Fruit fly (Drosophila melanogaster) whole organism, wandering third instar larva: Measurements from ENCODE around the gene CG15387.

Experiments
- Abd-B ChIP-seq: fragments of >200 bp; optimal IDR thresholded peaks from 2 replicates; lab custom pipeline; 2017; ENCODE audit warnings: missing biosample characterization, missing genetic modification characterization
- CG32264 ChIP-seq: fragments of 200-800 bp; sonication (Bioruptor generic); optimal IDR thresholded peaks from 2 replicates; lab custom pipeline; 2016; ENCODE audit warnings: missing biosample characterization, missing genetic modification characterization
- CG9705 ChIP-seq: fragments of 200-800 bp; sonication (Bioruptor generic); optimal IDR thresholded peaks from 2 replicates; lab custom pipeline; 2018; ENCODE audit warnings: missing biosample characterization, mild to moderate bottlenecking, missing genetic modification characterization
- CrebA ChIP-seq: fragments of 200-800 bp; sonication (Bioruptor generic); optimal IDR thresholded peaks from 2 replicates; lab custom pipeline; 2016; ENCODE audit warnings: missing biosample characterization, mild to moderate bottlenecking, missing genetic modification characterization, borderline replicate concordance
- Dfd ChIP-seq: fragments of >200 bp; optimal IDR thresholded peaks from 2 replicates; lab custom pipeline; 2017; ENCODE audit warnings: missing biosample characterization, missing genetic modification characterization
- Dif ChIP-seq: fragments of 200-275, 200-300 bp; sonication (Bioruptor generic); optimal IDR thresholded peaks from 2 replicates; lab custom pipeline; 2018; ENCODE audit warnings: missing biosample characterization, missing genetic modification characterization; ENCODE audit not compliant: partially characterized antibody
- GATAd ChIP-seq: sonication (Bioruptor generic); optimal IDR thresholded peaks from 2 replicates; lab custom pipeline; 2016; ENCODE audit warnings: missing biosample characterization, missing genetic modification characterization
- HLH106 ChIP-seq: fragments of 200-800 bp; optimal IDR thresholded peaks from 3 replicates; lab custom pipeline; 2019; ENCODE audit warnings: missing biosample characterization, mild to moderate bottlenecking, missing genetic modification characterization, moderate library complexity
- Hnf4 ChIP-seq: fragments of 200-800 bp; sonication (Bioruptor generic); optimal IDR thresholded peaks from 2 replicates; lab custom pipeline; 2016; ENCODE audit warnings: missing biosample characterization, mild to moderate bottlenecking, missing genetic modification characterization
- Hr78 ChIP-seq: fragments of >200 bp; optimal IDR thresholded peaks from 2 replicates; lab custom pipeline; 2017; ENCODE audit warnings: missing biosample characterization, missing genetic modification characterization
- Hr83 ChIP-seq: fragments of 200-300 bp; sonication (Bioruptor generic); optimal IDR thresholded peaks from 2 replicates; lab custom pipeline; 2016; ENCODE audit warnings: missing biosample characterization, mild to moderate bottlenecking, missing genetic modification characterization, moderate library complexity; ENCODE audit not compliant: poor library complexity, severe bottlenecking
- Jra ChIP-seq: sonication (Bioruptor generic); optimal IDR thresholded peaks from 2 replicates; lab custom pipeline; 2016; ENCODE audit warnings: missing biosample characterization, missing genetic modification characterization
- Mio ChIP-seq: sonication (Bioruptor generic); optimal IDR thresholded peaks from 2 replicates; lab custom pipeline; 2016; ENCODE audit warnings: missing biosample characterization, missing genetic modification characterization
- Myc ChIP-seq: fragments of >200 bp; optimal IDR thresholded peaks from 2 replicates; lab custom pipeline; 2017
- N ChIP-seq: fragments of >200 bp; optimal IDR thresholded peaks from 2 replicates; lab custom pipeline; 2018; ENCODE audit warnings: missing biosample characterization, missing external identifiers, missing genetic modification characterization
- OdsH ChIP-seq: fragments of 200-800 bp; sonication (Bioruptor generic); optimal IDR thresholded peaks from 2 replicates; lab custom pipeline; 2016; ENCODE audit warnings: missing biosample characterization, mild to moderate bottlenecking, missing genetic modification characterization
- Rel ChIP-seq, 2 experiments: fragments of 200-800 bp; sonication (Bioruptor generic) in 1 of 2; optimal IDR thresholded peaks; 2 replicates in 1 of 2; 3 replicates in 1 of 2; lab custom pipeline; 2016 to 2019; ENCODE audit warnings: mild to moderate bottlenecking in 2 of 2, missing biosample characterization in 2 of 2, missing genetic modification characterization in 2 of 2, moderate library complexity in 1 of 2
- Sp1 ChIP-seq: fragments of 200-800 bp; sonication (Bioruptor generic); optimal IDR thresholded peaks from 3 replicates; lab custom pipeline; 2019; ENCODE audit warnings: missing biosample characterization, mild to moderate bottlenecking, missing genetic modification characterization, moderate library complexity
- Vsx2 ChIP-seq: fragments of 200-300, 225-300 bp; sonication (Bioruptor generic); optimal IDR thresholded peaks from 2 replicates; lab custom pipeline; 2018; ENCODE audit warnings: missing biosample characterization, missing genetic modification characterization; ENCODE audit not compliant: partially characterized antibody
- br ChIP-seq: fragments of 200-800 bp; sonication (Bioruptor generic); optimal IDR thresholded peaks from 2 replicates; lab custom pipeline; 2016; ENCODE audit warnings: missing biosample characterization, missing genetic modification characterization
- brk ChIP-seq: fragments of 200-800 bp; sonication (Bioruptor generic); optimal IDR thresholded peaks from 2 replicates; lab custom pipeline; 2016; ENCODE audit warnings: missing biosample characterization, mild to moderate bottlenecking, missing genetic modification characterization
- dl ChIP-seq, 2 experiments: fragments of 175-275, 200-275 bp in 1 of 2; fragments of 200-275 bp in 1 of 2; sonication (Bioruptor generic); optimal IDR thresholded peaks; lab custom pipeline; 2018; ENCODE audit warnings: mild to moderate bottlenecking in 2 of 2, missing biosample characterization in 2 of 2, missing genetic modification characterization in 2 of 2, moderate library complexity in 2 of 2; ENCODE audit not compliant: partially characterized antibody in 2 of 2, insufficient read depth in 1 of 2
- dmrt93B ChIP-seq: fragments of 200-800 bp; sonication (Bioruptor generic); optimal IDR thresholded peaks from 2 replicates; lab custom pipeline; 2018; ENCODE audit warnings: missing biosample characterization, mild to moderate bottlenecking, missing genetic modification characterization
- dsf ChIP-seq: sonication (Bioruptor generic); optimal IDR thresholded peaks from 2 replicates; lab custom pipeline; 2016; ENCODE audit warnings: missing biosample characterization, missing genetic modification characterization, borderline replicate concordance
- ey ChIP-seq: fragments of 200-800 bp; sonication (Bioruptor generic); optimal IDR thresholded peaks from 2 replicates; lab custom pipeline; 2016; ENCODE audit warnings: missing biosample characterization, missing genetic modification characterization
- foxo ChIP-seq, 2 experiments: fragments of 200-800 bp; sonication (Bioruptor generic); optimal IDR thresholded peaks; 2 replicates in 1 of 2; 3 replicates in 1 of 2; lab custom pipeline; 2016 to 2017; ENCODE audit warnings: missing biosample characterization in 2 of 2, missing genetic modification characterization in 2 of 2
- fru ChIP-seq: fragments of 200-800 bp; sonication (Bioruptor generic); optimal IDR thresholded peaks from 3 replicates; lab custom pipeline; 2016; ENCODE audit warnings: missing biosample characterization, mild to moderate bottlenecking, missing genetic modification characterization
- h ChIP-seq: fragments of 200-800 bp; sonication (Bioruptor generic); optimal IDR thresholded peaks from 3 replicates; lab custom pipeline; 2016; ENCODE audit warnings: missing biosample characterization, mild to moderate bottlenecking, missing genetic modification characterization
- jim ChIP-seq: fragments of 175-275, 200-325 bp; sonication (Bioruptor generic); optimal IDR thresholded peaks from 2 replicates; lab custom pipeline; 2016; ENCODE audit warnings: missing biosample characterization, mild to moderate bottlenecking, missing genetic modification characterization
- lola ChIP-seq: fragments of >200 bp; optimal IDR thresholded peaks from 2 replicates; lab custom pipeline; 2017; ENCODE audit warnings: missing biosample characterization, missing genetic modification characterization
- pan ChIP-seq: fragments of >200 bp; optimal IDR thresholded peaks from 2 replicates; lab custom pipeline; 2017
- psq ChIP-seq: fragments of 200-800 bp; sonication (Bioruptor generic); optimal IDR thresholded peaks from 3 replicates; lab custom pipeline; 2017; ENCODE audit warnings: missing biosample characterization, mild to moderate bottlenecking, missing genetic modification characterization, moderate library complexity
- rgr ChIP-seq: fragments of 200-800 bp; sonication (Bioruptor generic); optimal IDR thresholded peaks from 3 replicates; lab custom pipeline; 2016; ENCODE audit warnings: missing biosample characterization, mild to moderate bottlenecking, missing genetic modification characterization
- sage ChIP-seq: fragments of 200-800 bp; sonication (Bioruptor generic); optimal IDR thresholded peaks from 2 replicates; lab custom pipeline; 2016; ENCODE audit warnings: missing biosample characterization, mild to moderate bottlenecking, missing genetic modification characterization
- sv ChIP-seq: fragments of 200-800 bp; sonication (Bioruptor generic); optimal IDR thresholded peaks from 3 replicates; lab custom pipeline; 2016; ENCODE audit warnings: missing biosample characterization, missing genetic modification characterization
- tai ChIP-seq: sonication (Bioruptor generic); optimal IDR thresholded peaks from 2 replicates; lab custom pipeline; 2016; ENCODE audit warnings: missing biosample characterization, missing genetic modification characterization
- usp ChIP-seq: fragments of >200 bp; optimal IDR thresholded peaks from 2 replicates; lab custom pipeline; 2017; ENCODE audit warnings: missing biosample characterization, missing genetic modification characterization
- woc ChIP-seq: sonication (Bioruptor generic); optimal IDR thresholded peaks from 2 replicates; lab custom pipeline; 2016; ENCODE audit warnings: missing biosample characterization, mild to moderate bottlenecking, missing genetic modification characterization

The CG15387 gene

dm6 chr2L:2222377-2222776 is 3.7 kb downstream of the CG15387 start:
- TF ChIP-seq sage (GFP tag; lab: Kevin White, UChicago) (peak; percentile 9), Dif (GFP tag; lab: Kevin White, UChicago) (peak; percentile 25), Vsx2 (GFP tag; lab: Kevin White, UChicago) (no peak)

dm6 chr2L:2221649-2222150 is 4.4 kb downstream of the CG15387 start:
- peak; percentile 99 for TF ChIP-seq rgr (GFP tag; lab: Kevin White, UChicago)
- peak; percentile 54 to 79 for TF ChIP-seq dl (GFP tag; optimal IDR thresholded peaks at IDR 0.05; lab: Kevin White, UChicago; ENCODE audit: insufficient read depth in 1 of 2, partially characterized antibody in 2 of 2)
- peak; percentile 99 for TF ChIP-seq Sp1
- peak; percentile 93 for TF ChIP-seq dsf
- TF ChIP-seq Rel (GFP tag; optimal IDR thresholded peaks at IDR 0.05; lab: Kevin White, UChicago) = peak; percentile 87
- peak; percentile 88 for TF ChIP-seq Rel (tag; optimal IDR thresholded peaks at IDR 0.05; lab: Kevin White, UChicago)
- TF ChIP-seq Hnf4 = peak; percentile 99
- TF ChIP-seq CG32264 = peak; percentile 95
- peak; percentile 96 for TF ChIP-seq GATAd (GFP tag; lab: Kevin White, UChicago)
- peak; percentile 93 for TF ChIP-seq woc
- TF ChIP-seq sv (GFP tag; lab: Kevin White, UChicago) = peak; percentile 89
- TF ChIP-seq ey = peak; percentile 98
- peak; percentile 99 for TF ChIP-seq OdsH (GFP tag; lab: Kevin White, UChicago)
- no peak for TF ChIP-seq usp (GFP tag; lab: Kevin White, UChicago)
- TF ChIP-seq tai (GFP tag; lab: Kevin White, UChicago) = peak; percentile 97
- no peak for TF ChIP-seq Abd-B (GFP tag; lab: Kevin White, UChicago)
- peak; percentile 98 for TF ChIP-seq fru
- peak; percentile 98 for TF ChIP-seq Jra (GFP tag; lab: Kevin White, UChicago)
- TF ChIP-seq Mio (GFP tag; lab: Kevin White, UChicago) = peak; percentile 86
- peak; percentile 78 for TF ChIP-seq Dif (GFP tag; lab: Kevin White, UChicago)
- no peak for TF ChIP-seq Hr78
- no peak for TF ChIP-seq Myc (lab: Kevin White, UChicago)
- TF ChIP-seq dmrt93B (GFP tag; lab: Kevin White, UChicago) = peak; percentile 89
- TF ChIP-seq jim (GFP tag; lab: Kevin White, UChicago) = peak; percentile 83
- TF ChIP-seq foxo (GFP tag; optimal IDR thresholded peaks at IDR 0.05; lab: Kevin White, UChicago) = peak; percentile 85 to 98
- TF ChIP-seq Hr83 = peak; percentile 100
- no peak for TF ChIP-seq CrebA (GFP tag; lab: Kevin White, UChicago)
- TF ChIP-seq psq (GFP tag; lab: Kevin White, UChicago) = peak; percentile 98
- TF ChIP-seq pan (lab: Kevin White, UChicago) = no peak
- TF ChIP-seq HLH106 (tag; lab: Kevin White, UChicago) = peak; percentile 97
- TF ChIP-seq br (GFP tag; lab: Kevin White, UChicago) = peak; percentile 99
- TF ChIP-seq sage (GFP tag; lab: Kevin White, UChicago) = peak; percentile 96
- peak; percentile 98 for TF ChIP-seq brk (GFP tag; lab: Kevin White, UChicago)
- peak; percentile 89 for TF ChIP-seq CG9705 (GFP tag; lab: Kevin White, UChicago)
- TF ChIP-seq Dfd (GFP tag; lab: Kevin White, UChicago) = no peak
- peak; percentile 99 for TF ChIP-seq h (GFP tag; lab: Kevin White, UChicago)
- TF ChIP-seq N = no peak
- no peak for TF ChIP-seq lola
- no peak for TF ChIP-seq Vsx2 (GFP tag; lab: Kevin White, UChicago)
